Worm (Caenorhabditis elegans): ENCODE results near the gene B0252.1.

Gene B0252.1

ce11 chrII:6968191-6968675, 48.8 kb downstream of the B0252.1 start (continued):
- TF ChIP-seq ceh-27 (GFP tag; optimal IDR thresholded peaks at IDR 0.05) (peak; percentile 40), sea-2 (GFP tag; IDR thresholded peaks at IDR 0.05) (0 out of 2 replicates have a peak, but pooled peaks have one; percentile 76), tbp1 (GFP tag; optimal IDR thresholded peaks at IDR 0.05) (peak; percentile 79), fkh-3 (tag; optimal IDR thresholded peaks at IDR 0.05) (peak; percentile 80), ceh-40 (GFP tag; IDR thresholded peaks at IDR 0.05) (no peak), pha-4 (tag; optimal IDR thresholded peaks at IDR 0.05) (no peak), lin-35 (GFP tag; optimal IDR thresholded peaks at IDR 0.05) (peak in 1 of 3 experiments; percentile 44), lin-54 (GFP tag; optimal IDR thresholded peaks at IDR 0.05) (peak; percentile 65), aptf-3 (GFP tag; IDR thresholded peaks at IDR 0.05) (0 out of 2 replicates have a peak, but pooled peaks have one; percentile 62), egrh-3 (GFP tag; IDR thresholded peaks at IDR 0.05) (peak; percentile 74), tlf-1 (GFP tag; optimal IDR thresholded peaks at IDR 0.05) (peak; percentile 59), F22D6.2 (tag; optimal IDR thresholded peaks at IDR 0.05) (no peak), egl-44 (GFP tag; IDR thresholded peaks at IDR 0.05) (peak; percentile 90), lsl-1 (GFP tag; optimal IDR thresholded peaks at IDR 0.05) (peak; percentile 84), dpl-1 (GFP tag; optimal IDR thresholded peaks at IDR 0.05) (no peak), mcd-1 (GFP tag; IDR thresholded peaks at IDR 0.05) (peak; percentile 81), nhr-27 (tag; optimal IDR thresholded peaks at IDR 0.05) (peak; percentile 86), snpc-3.4 (tag; optimal IDR thresholded peaks at IDR 0.05) (peak; percentile 93), lin-26 (GFP tag; IDR thresholded peaks at IDR 0.05) (peak; percentile 74; the same call in 1 of the 2 replicates), Y53G8AR.9 (GFP tag; conservative IDR thresholded peaks at IDR 0.05) (peak; percentile 75), bed-1 (GFP tag; IDR thresholded peaks at IDR 0.05) (no peak), nfya-2 (GFP tag; IDR thresholded peaks at IDR 0.05) (peak; percentile 58; the same call in 1 of the 2 replicates), unc-130 (GFP tag; optimal IDR thresholded peaks at IDR 0.05) (peak; percentile 85), F39B2.1 (GFP tag; IDR thresholded peaks at IDR 0.05) (peak; percentile 53; the same call in 1 of the 2 replicates), ceh-91 (GFP tag; IDR thresholded peaks at IDR 0.05) (peak; percentile 73), rec-8 (tag; optimal IDR thresholded peaks at IDR 0.05) (peak in 1 of 2 experiments; percentile 61), let-607 (tag; optimal IDR thresholded peaks at IDR 0.05) (no peak), zim-3 (tag; optimal IDR thresholded peaks at IDR 0.05) (peak; percentile 21), dpff-1 (tag; optimal IDR thresholded peaks at IDR 0.05) (peak; percentile 80), F23B12.7 (tag; optimal IDR thresholded peaks at IDR 0.05; ENCODE audit: insufficient read depth) (peak; percentile 53), hmg-1.2 (GFP tag; IDR thresholded peaks at IDR 0.05) (peak; percentile 89), hrde-1 (tag; optimal IDR thresholded peaks at IDR 0.05; ENCODE audit: borderline replicate concordance) (peak; percentile 72), cebp-2 (GFP tag; IDR thresholded peaks at IDR 0.05) (peak; percentile 61; the same call in 1 of the 2 replicates), F57A8.1 (GFP tag; optimal IDR thresholded peaks at IDR 0.05) (peak; percentile 37), hsf-1 (GFP tag; IDR thresholded peaks at IDR 0.05) (peak; percentile 58), ztf-26 (tag; optimal IDR thresholded peaks at IDR 0.05) (peak; percentile 13), ztf-22 (GFP tag; optimal IDR thresholded peaks at IDR 0.05) (peak; percentile 8), nhr-80 (tag; optimal IDR thresholded peaks at IDR 0.05) (no peak), Y56A3A.18 (GFP tag; IDR thresholded peaks at IDR 0.05) (0 out of 2 replicates have a peak, but pooled peaks have one; percentile 84), ztf-6 (GFP tag; IDR thresholded peaks at IDR 0.05) (0 out of 2 replicates have a peak, but pooled peaks have one; percentile 73), die-1 (tag; optimal IDR thresholded peaks at IDR 0.05) (peak; percentile 59), ama-1 (optimal IDR thresholded peaks at IDR 0.05) (peak; percentile 64), ama-1 (GFP tag; optimal IDR thresholded peaks at IDR 0.05) (peak in 1 of 2 experiments; percentile 59), ceh-79 (tag; optimal IDR thresholded peaks at IDR 0.05) (peak; percentile 77), Y67H2A.10 (GFP tag; conservative IDR thresholded peaks at IDR 0.05) (0 out of 2 replicates have a peak, but pooled peaks have one; percentile 11), zfh-2 (GFP tag; conservative IDR thresholded peaks at IDR 0.05) (no peak; the same call in 1 of the 2 replicates), nfya-1 (tag; optimal IDR thresholded peaks at IDR 0.05; ENCODE audit: borderline replicate concordance, insufficient read depth) (no peak)
